Fruit fly (Drosophila melanogaster) whole organism, embryonic: ENCODE measurements around the gene CG32488.
A peak's percentile ranks its signal among the peaks of the same experiment; 100 is the strongest.

Source experiments
- Atf6 ChIP-seq: fragments of 200-800 bp; sonication (Bioruptor generic); IDR thresholded peaks from 2 replicates; pipeline ENCODE4 v1.3.6; 2022; ENCODE audit warnings: missing biosample characterization, missing genetic modification characterization
- Blimp-1 ChIP-seq: fragments of 200-800 bp; sonication (Bioruptor generic); optimal IDR thresholded peaks from 3 replicates; lab custom pipeline; 2018; ENCODE audit warnings: missing biosample characterization, missing genetic modification characterization, mild to moderate bottlenecking, moderate library complexity, missing genetic modification reagents
- C15 ChIP-seq: fragments of 200-800 bp; sonication (Bioruptor generic); IDR thresholded peaks from 3 replicates; pipeline ENCODE4 v1.3.6; 2022; ENCODE audit warnings: missing biosample characterization, missing genetic modification characterization
- CG1024 ChIP-seq: fragments of 200-800 bp; sonication (Bioruptor generic); IDR thresholded peaks from 2 replicates; pipeline ENCODE4 v1.3.6; 2022; ENCODE audit warnings: missing biosample characterization, missing genetic modification characterization
- CG10321 ChIP-seq: fragments of 200-800 bp; sonication (Bioruptor generic); IDR thresholded peaks from 2 replicates; pipeline ENCODE4 v1.3.6; 2022; ENCODE audit warnings: missing biosample characterization, missing genetic modification characterization
- CG10959 ChIP-seq: fragments of 200-800 bp; sonication (Bioruptor generic); IDR thresholded peaks from 2 replicates; pipeline ENCODE4 v1.3.6; 2022; ENCODE audit warnings: missing biosample characterization, missing genetic modification characterization
- CG11247 ChIP-seq: fragments of 200-800 bp; sonication (Bioruptor generic); IDR thresholded peaks from 2 replicates; pipeline ENCODE4 v1.3.6; 2022; ENCODE audit warnings: missing biosample characterization, missing genetic modification characterization
- CG14667 ChIP-seq: fragments of 200-800 bp; sonication (Bioruptor generic); IDR thresholded peaks from 2 replicates; pipeline ENCODE4 v1.3.6; 2022; ENCODE audit warnings: missing biosample characterization, missing genetic modification characterization
- CG15601 ChIP-seq: fragments of 200-800 bp; sonication (Bioruptor generic); optimal IDR thresholded peaks from 3 replicates; lab custom pipeline; 2019; ENCODE audit warnings: missing biosample characterization, mild to moderate bottlenecking, missing genetic modification characterization, moderate library complexity
- CG1602 ChIP-seq: fragments of 200-800 bp; sonication (Bioruptor generic); optimal IDR thresholded peaks from 3 replicates; lab custom pipeline; 2016; ENCODE audit warnings: missing biosample characterization, missing genetic modification characterization
- CG17568 ChIP-seq: fragments of 200-800 bp; sonication (Bioruptor generic); optimal IDR thresholded peaks from 2 replicates; lab custom pipeline; 2018; ENCODE audit warnings: missing biosample characterization, mild to moderate bottlenecking, missing genetic modification characterization, moderate library complexity
- CG17829 ChIP-seq: fragments of 200-800 bp; optimal IDR thresholded peaks from 2 replicates; lab custom pipeline; 2019; ENCODE audit warnings: missing biosample characterization, mild to moderate bottlenecking, missing genetic modification characterization, moderate library complexity
- CG18619 ChIP-seq: fragments of 200-800 bp; sonication (Bioruptor generic); optimal IDR thresholded peaks from 3 replicates; lab custom pipeline; 2017; ENCODE audit warnings: missing biosample characterization, mild to moderate bottlenecking, missing genetic modification characterization
- CG18764 ChIP-seq: fragments of 200-800 bp; sonication (Bioruptor generic); optimal IDR thresholded peaks from 3 replicates; lab custom pipeline; 2016; ENCODE audit warnings: missing biosample characterization, missing genetic modification characterization
- CG30403 ChIP-seq: fragments of 200-800 bp; sonication (Bioruptor generic); optimal IDR thresholded peaks from 3 replicates; lab custom pipeline; 2016; ENCODE audit warnings: missing biosample characterization, missing genetic modification characterization
- CG3407 ChIP-seq: fragments of 200-800 bp; sonication (Bioruptor generic); optimal IDR thresholded peaks from 2 replicates; lab custom pipeline; 2018; ENCODE audit warnings: missing biosample characterization, mild to moderate bottlenecking, missing genetic modification characterization
- CG34224 ChIP-seq: fragments of 200-800 bp; sonication (Bioruptor generic); IDR thresholded peaks from 3 replicates; pipeline ENCODE4 v1.3.6; 2022; ENCODE audit warnings: missing biosample characterization, missing genetic modification characterization; ENCODE audit not compliant: partially characterized antibody
- CG34376 ChIP-seq: fragments of 200-800 bp; sonication (Bioruptor generic); optimal IDR thresholded peaks from 2 replicates; lab custom pipeline; 2018; ENCODE audit warnings: missing biosample characterization, mild to moderate bottlenecking, missing genetic modification characterization
- CG5245 ChIP-seq: fragments of 200-800 bp; sonication (Bioruptor generic); optimal IDR thresholded peaks from 3 replicates; lab custom pipeline; 2016; ENCODE audit warnings: missing biosample characterization, missing genetic modification characterization
- CG9797 ChIP-seq: fragments of 200-800 bp; sonication (Bioruptor generic); optimal IDR thresholded peaks from 3 replicates; lab custom pipeline; 2018; ENCODE audit warnings: missing biosample characterization, mild to moderate bottlenecking, missing genetic modification characterization
- Camta ChIP-seq: fragments of 200-800 bp; sonication (Bioruptor generic); optimal IDR thresholded peaks from 2 replicates; lab custom pipeline; 2016; ENCODE audit warnings: missing biosample characterization, missing genetic modification characterization
- Dad ChIP-seq: fragments of 200-800 bp; sonication (Bioruptor generic); optimal IDR thresholded peaks from 3 replicates; lab custom pipeline; 2016; ENCODE audit warnings: missing biosample characterization, missing genetic modification characterization
- ERR ChIP-seq: fragments of 200-800 bp; sonication (Bioruptor generic); optimal IDR thresholded peaks from 2 replicates; lab custom pipeline; 2016; ENCODE audit warnings: missing biosample characterization, missing genetic modification characterization
- Fer1 ChIP-seq: fragments of 200-800 bp; sonication (Bioruptor generic); optimal IDR thresholded peaks from 2 replicates; lab custom pipeline; 2017; ENCODE audit warnings: missing biosample characterization, mild to moderate bottlenecking, missing genetic modification characterization
- HLH54F ChIP-seq: fragments of 200-800 bp; sonication (Bioruptor generic); optimal IDR thresholded peaks from 3 replicates; lab custom pipeline; 2016; ENCODE audit warnings: missing biosample characterization, missing genetic modification characterization
- Hand ChIP-seq: fragments of 200-800 bp; sonication (Bioruptor generic); optimal IDR thresholded peaks from 2 replicates; lab custom pipeline; 2017; ENCODE audit warnings: mild to moderate bottlenecking, missing biosample characterization, missing genetic modification reagents, missing genetic modification characterization
- Hr78 ChIP-seq, 2 experiments: fragments of 200-800 bp in 1 of 2; fragments of >200 bp in 1 of 2; sonication (Bioruptor generic) in 1 of 2; optimal IDR thresholded peaks; 2 replicates each; lab custom pipeline; 2017 to 2019; ENCODE audit warnings: missing biosample characterization in 2 of 2, missing genetic modification characterization in 2 of 2, mild to moderate bottlenecking in 1 of 2, moderate library complexity in 1 of 2
- Oaz ChIP-seq: fragments of 200-800 bp; sonication (Bioruptor generic); IDR thresholded peaks from 2 replicates; pipeline ENCODE4 v1.3.6; 2022; ENCODE audit warnings: missing biosample characterization, missing genetic modification characterization
- Rfx ChIP-seq: fragments of 200-800 bp; sonication (Bioruptor generic); IDR thresholded peaks from 2 replicates; pipeline ENCODE4 v1.3.6; 2022; ENCODE audit warnings: missing biosample characterization, missing genetic modification characterization
- Side ChIP-seq: fragments of 200-800 bp; sonication (Bioruptor generic); optimal IDR thresholded peaks from 2 replicates; lab custom pipeline; 2016; ENCODE audit warnings: missing biosample characterization, missing genetic modification characterization
- Ssrp ChIP-seq: fragments of 200-800 bp; sonication (Bioruptor generic); optimal IDR thresholded peaks from 2 replicates; lab custom pipeline; 2018; ENCODE audit warnings: missing biosample characterization, mild to moderate bottlenecking, missing genetic modification characterization, moderate library complexity
- Xbp1 ChIP-seq: fragments of 200-800 bp; sonication (Bioruptor generic); optimal IDR thresholded peaks from 3 replicates; lab custom pipeline; 2016; ENCODE audit warnings: missing biosample characterization, mild to moderate bottlenecking, missing genetic modification characterization
- disco-r ChIP-seq: fragments of 200-800 bp; sonication (Bioruptor generic); optimal IDR thresholded peaks from 2 replicates; lab custom pipeline; 2016; ENCODE audit warnings: missing biosample characterization, missing genetic modification characterization
- dmrt11E ChIP-seq: fragments of 200-800 bp; sonication (Bioruptor generic); optimal IDR thresholded peaks from 3 replicates; lab custom pipeline; 2018; ENCODE audit warnings: missing biosample characterization, mild to moderate bottlenecking, missing genetic modification characterization, moderate library complexity
- gsb ChIP-seq: fragments of 200-800 bp; sonication (Bioruptor generic); IDR thresholded peaks from 2 replicates; pipeline ENCODE4 v1.3.6; 2022; ENCODE audit warnings: missing biosample characterization, missing genetic modification characterization
- gt ChIP-seq: fragments of 200-800 bp; sonication (Bioruptor generic); IDR thresholded peaks from 2 replicates; pipeline ENCODE4 v1.3.6; 2022; ENCODE audit warnings: missing biosample characterization, missing genetic modification characterization
- kah ChIP-seq: fragments of 200-800 bp; sonication (Bioruptor generic); optimal IDR thresholded peaks from 2 replicates; lab custom pipeline; 2018; ENCODE audit warnings: missing biosample characterization, mild to moderate bottlenecking, missing genetic modification characterization
- lov ChIP-seq, 2 experiments: fragments of 200-800 bp in 1 of 2; fragments of >200 bp in 1 of 2; sonication (Bioruptor generic) in 1 of 2; IDR thresholded peaks in 1 of 2; optimal IDR thresholded peaks in 1 of 2; 2 replicates in 1 of 2; 3 replicates in 1 of 2; pipeline versions ENCODE4 v1.3.6 to Lab custom; 2017 to 2022; ENCODE audit warnings: missing biosample characterization in 1 of 2, missing genetic modification characterization in 1 of 2
- nerfin-1 ChIP-seq: fragments of 200-800 bp; sonication (Bioruptor generic); optimal IDR thresholded peaks from 3 replicates; lab custom pipeline; 2019; ENCODE audit warnings: missing biosample characterization, mild to moderate bottlenecking, missing genetic modification characterization, moderate library complexity
- pfk ChIP-seq: fragments of 200-800 bp; sonication (Bioruptor generic); optimal IDR thresholded peaks from 2 replicates; lab custom pipeline; 2018; ENCODE audit warnings: missing biosample characterization, mild to moderate bottlenecking, missing genetic modification characterization, moderate library complexity
- pnt ChIP-seq: fragments of 200-800 bp; sonication (Bioruptor generic); optimal IDR thresholded peaks from 3 replicates; lab custom pipeline; 2016; ENCODE audit warnings: missing biosample characterization, missing genetic modification characterization
- pros ChIP-seq: fragments of 200-800 bp; sonication (Bioruptor generic); optimal IDR thresholded peaks from 3 replicates; lab custom pipeline; 2019; ENCODE audit warnings: missing biosample characterization, mild to moderate bottlenecking, missing genetic modification characterization, moderate library complexity
- seq ChIP-seq: fragments of 200-800 bp; sonication (Bioruptor generic); IDR thresholded peaks from 2 replicates; pipeline ENCODE4 v1.3.6; 2022; ENCODE audit warnings: missing biosample characterization, missing genetic modification characterization
- stwl ChIP-seq: fragments of 200-800 bp; sonication (Bioruptor generic); optimal IDR thresholded peaks from 3 replicates; lab custom pipeline; 2018; ENCODE audit warnings: missing biosample characterization, mild to moderate bottlenecking, missing genetic modification characterization, moderate library complexity
- sug ChIP-seq: fragments of 200-800 bp; optimal IDR thresholded peaks from 2 replicates; lab custom pipeline; 2019; ENCODE audit warnings: missing biosample characterization, mild to moderate bottlenecking, missing genetic modification characterization, moderate library complexity
- twi ChIP-seq: fragments of 200-800 bp; optimal IDR thresholded peaks from 2 replicates; lab custom pipeline; 2019; ENCODE audit warnings: missing biosample characterization, mild to moderate bottlenecking, missing genetic modification characterization, moderate library complexity
- unpg ChIP-seq: fragments of 200-800 bp; sonication (Bioruptor generic); optimal IDR thresholded peaks from 3 replicates; lab custom pipeline; 2018; ENCODE audit warnings: missing biosample characterization, mild to moderate bottlenecking, missing genetic modification characterization, moderate library complexity

Gene CG32488

DNA sequence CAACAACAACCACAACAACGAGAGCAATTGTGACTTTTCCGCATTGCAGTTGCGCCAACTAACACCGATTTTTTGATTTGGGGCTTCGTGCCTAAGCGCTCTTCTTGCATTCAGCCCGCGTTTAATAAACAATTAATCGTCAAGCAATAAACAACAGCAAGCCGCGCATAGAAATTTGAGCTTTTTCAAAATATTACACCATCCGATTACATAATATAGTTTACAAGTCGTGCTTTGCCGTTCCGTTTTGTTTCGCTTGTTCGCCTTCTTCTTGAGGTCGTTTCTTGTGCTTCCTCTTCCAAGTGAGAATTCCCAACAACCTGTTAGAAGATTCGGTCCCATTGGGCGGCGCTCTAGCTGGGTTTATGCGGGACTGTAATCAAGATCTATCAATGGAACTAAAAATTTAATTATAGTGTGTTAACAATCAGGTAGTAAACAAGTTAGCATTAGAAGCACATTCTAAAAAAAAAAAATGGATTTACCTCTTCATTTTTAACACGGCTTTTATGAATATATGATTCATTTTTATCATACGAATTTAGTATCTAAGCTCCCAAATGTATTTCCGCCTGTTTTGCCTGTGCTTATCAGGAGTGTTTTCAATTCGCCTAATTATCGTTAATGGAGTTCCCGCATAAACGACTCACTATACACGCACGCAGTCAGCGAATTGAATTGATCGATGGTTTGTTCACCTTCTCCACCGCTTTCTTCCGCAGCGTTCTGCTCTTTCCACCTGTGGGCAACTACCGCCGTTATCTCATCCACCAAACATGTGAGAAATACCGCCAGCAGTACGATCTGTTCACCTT is 20.1 kb upstream of the CG32488 start (continued):
- TF ChIP-seq seq (GFP tag; lab: Robert Waterston, UW) (peak; percentile 88), CG30403 (GFP tag; lab: Kevin White, UChicago) (peak; percentile 86), pnt (GFP tag; lab: Kevin White, UChicago) (peak; percentile 48), kah (GFP tag; lab: Kevin White, UChicago) (peak; percentile 90), Blimp-1 (GFP tag; lab: Kevin White, UChicago) (peak; percentile 88), CG34224 (GFP tag; lab: Robert Waterston, UW) (no peak), dmrt11E (tag; lab: Kevin White, UChicago) (peak; percentile 87), CG5245 (peak; percentile 57), unpg (GFP tag; lab: Kevin White, UChicago) (peak; percentile 91), CG1602 (GFP tag; lab: Kevin White, UChicago) (peak; percentile 55), CG18764 (GFP tag; lab: Kevin White, UChicago) (peak; percentile 63), nerfin-1 (tag; lab: Kevin White, UChicago) (peak; percentile 85), stwl (tag; lab: Kevin White, UChicago) (peak; percentile 26), CG9797 (GFP tag; lab: Kevin White, UChicago) (no peak), Xbp1 (GFP tag; lab: Kevin White, UChicago) (peak; percentile 78), Fer1 (peak; percentile 93), lov (optimal IDR thresholded peaks at IDR 0.05; lab: Kevin White, UChicago) (no peak), lov (GFP tag; IDR thresholded peaks at IDR 0.05; lab: Robert Waterston, UW) (peak; percentile 67; the same call in 1 of the 3 replicates), Atf6 (GFP tag; lab: Robert Waterston, UW) (peak; percentile 90), CG1024 (peak; percentile 44; the same call in 1 of the 2 replicates), C15 (peak; percentile 71; the same call in 1 of the 3 replicates), sug (tag; lab: Kevin White, UChicago) (peak; percentile 85), CG34376 (GFP tag; lab: Kevin White, UChicago) (peak; percentile 91), HLH54F (GFP tag; lab: Kevin White, UChicago) (peak; percentile 73), Ssrp (tag; lab: Kevin White, UChicago) (peak; percentile 84), Side (peak; percentile 86), CG10321 (no peak; the same call in 1 of the 2 replicates), Rfx (GFP tag; lab: Robert Waterston, UW) (peak; percentile 85), Dad (peak; percentile 73), CG3407 (GFP tag; lab: Kevin White, UChicago) (peak; percentile 66), CG15601 (tag; lab: Kevin White, UChicago) (peak; percentile 87), twi (tag; lab: Kevin White, UChicago) (peak; percentile 77), Camta (GFP tag; lab: Kevin White, UChicago) (peak; percentile 77), CG17568 (GFP tag; lab: Kevin White, UChicago) (peak; percentile 76), Hand (GFP tag; lab: Kevin White, UChicago) (peak; percentile 73), CG14667 (GFP tag; lab: Robert Waterston, UW) (peak; percentile 50), disco-r (GFP tag; lab: Kevin White, UChicago) (peak; percentile 38), CG17829 (tag; lab: Kevin White, UChicago) (peak; percentile 87), gsb (GFP tag; lab: Robert Waterston, UW) (no peak), CG10959 (GFP tag; lab: Robert Waterston, UW) (peak; percentile 61; the same call in 1 of the 2 replicates), gt (no peak), ERR (GFP tag; lab: Kevin White, UChicago) (peak; percentile 40), pros (GFP tag; lab: Kevin White, UChicago) (peak; percentile 57), CG18619 (peak; percentile 86), Hr78 (GFP tag; optimal IDR thresholded peaks at IDR 0.05; lab: Kevin White, UChicago) (peak in 1 of 2 experiments; percentile 61), CG11247 (GFP tag; lab: Robert Waterston, UW) (peak; percentile 56; the same call in 1 of the 2 replicates), pfk (GFP tag; lab: Kevin White, UChicago) (peak; percentile 9), Oaz (GFP tag; lab: Robert Waterston, UW) (peak; percentile 74)
